Worm (Caenorhabditis elegans) whole organism, L1 larva: ENCODE results near the gene F55B11.4.
A peak's percentile ranks its signal among the peaks of the same experiment; 100 is the strongest.

Experiments used
- C04F5.9 ChIP-seq: sonication (generic microtip); optimal IDR thresholded peaks from 2 replicates; lab custom pipeline; 2016; ENCODE audit warnings: missing genetic modification characterization, missing compliant biosample characterization
- Y116A8C.19 ChIP-seq: sonication (generic microtip); optimal IDR thresholded peaks from 2 replicates; lab custom pipeline; 2016; ENCODE audit warnings: missing compliant biosample characterization, missing genetic modification characterization, borderline replicate concordance
- aly-2 ChIP-seq: fragments of 150-350 bp; optimal IDR thresholded peaks from 2 replicates; lab custom pipeline; 2014; ENCODE audit warnings: missing biosample characterization, missing genetic modification characterization
- blmp-1 ChIP-seq: fragments of 150-350 bp; optimal IDR thresholded peaks from 2 replicates; lab custom pipeline; 2014; ENCODE audit warnings: missing biosample characterization, missing genetic modification characterization
- ceh-82 ChIP-seq, 3 experiments: fragments of 150-350 bp in 1 of 3; sonication (generic microtip) in 2 of 3; optimal IDR thresholded peaks; 2 replicates each; lab custom pipeline; 2014 to 2017; ENCODE audit warnings: missing biosample characterization in 3 of 3, missing genetic modification characterization in 3 of 3
- dpl-1 ChIP-seq, 3 experiments: fragments of 150-350 bp in 2 of 3; sonication (generic microtip) in 1 of 3; optimal IDR thresholded peaks; 2 replicates each; lab custom pipeline; 2014 to 2017; ENCODE audit warnings: missing biosample characterization in 3 of 3, missing genetic modification characterization in 3 of 3, missing genetic modification reagents in 3 of 3
- dsc-1 ChIP-seq: sonication (generic microtip); optimal IDR thresholded peaks from 2 replicates; lab custom pipeline; 2016; ENCODE audit warnings: mild to moderate bottlenecking, missing genetic modification characterization, missing compliant biosample characterization
- efl-1 ChIP-seq, 4 experiments: fragments of 150-350 bp; optimal IDR thresholded peaks in 3 of 4; peaks in 1 of 4; 1 replicate in 1 of 4; 2 replicates in 3 of 4; lab custom pipeline; 2014; ENCODE audit warnings: missing biosample characterization in 2 of 4, missing genetic modification characterization in 2 of 4, missing genetic modification reagents in 2 of 4
- elt-3 ChIP-seq, 6 experiments: fragments of 150-350 bp in 1 of 6; sonication (generic microtip); optimal IDR thresholded peaks; 2 replicates each; lab custom pipeline; 2017 to 2018; ENCODE audit warnings: missing biosample characterization in 6 of 6, missing genetic modification characterization in 6 of 6, inconsistent platforms in 1 of 6
- fkh-10 ChIP-seq: sonication (generic microtip); optimal IDR thresholded peaks from 2 replicates; lab custom pipeline; 2017; ENCODE audit warnings: missing biosample characterization, missing genetic modification reagents, missing genetic modification characterization
- grh-1 ChIP-seq: fragments of 200-800 bp; sonication (Bioruptor generic); IDR thresholded peaks from 2 replicates; pipeline ENCODE4 v1.3.6; 2022; ENCODE audit warnings: missing genetic modification reagents, missing genetic modification characterization, missing compliant biosample characterization
- jun-1 ChIP-seq: fragments of 150-350 bp; optimal IDR thresholded peaks from 2 replicates; lab custom pipeline; 2014; ENCODE audit warnings: missing biosample characterization, missing genetic modification reagents, missing genetic modification characterization
- lin-13 ChIP-seq: fragments of 150-350 bp; optimal IDR thresholded peaks from 2 replicates; lab custom pipeline; 2014; ENCODE audit warnings: missing biosample characterization, missing genetic modification reagents, missing genetic modification characterization
- lin-14 ChIP-seq: fragments of 200-800 bp; sonication (Bioruptor generic); optimal IDR thresholded peaks from 2 replicates; lab custom pipeline; 2018; ENCODE audit warnings: mild to moderate bottlenecking, missing genetic modification characterization, moderate library complexity, missing compliant biosample characterization
- lin-39 ChIP-seq: fragments of 150-350 bp; optimal IDR thresholded peaks from 2 replicates; lab custom pipeline; 2014; ENCODE audit warnings: missing biosample characterization, missing genetic modification reagents, missing genetic modification characterization
- lsy-2 ChIP-seq, 2 experiments: fragments of 150-350 bp; optimal IDR thresholded peaks; 2 replicates each; lab custom pipeline; 2014; ENCODE audit warnings: missing biosample characterization in 2 of 2, missing genetic modification characterization in 2 of 2
- mab-9 ChIP-seq: fragments of 200-800 bp; sonication (Bioruptor generic); IDR thresholded peaks from 2 replicates; pipeline ENCODE4 v1.3.6; 2022; ENCODE audit warnings: missing genetic modification reagents, missing genetic modification characterization, missing compliant biosample characterization
- mdl-1 ChIP-seq, 2 experiments: fragments of 150-350 bp; optimal IDR thresholded peaks; 2 replicates each; lab custom pipeline; 2014 to 2017; ENCODE audit warnings: missing biosample characterization in 2 of 2, missing genetic modification characterization in 2 of 2, inconsistent platforms in 1 of 2
- mef-2 ChIP-seq: fragments of 150-350 bp; optimal IDR thresholded peaks from 2 replicates; lab custom pipeline; 2014; ENCODE audit warnings: missing biosample characterization, missing genetic modification characterization
- mep-1 ChIP-seq: fragments of 150-350 bp; optimal IDR thresholded peaks from 2 replicates; lab custom pipeline; 2014; ENCODE audit warnings: missing biosample characterization, missing genetic modification characterization
- nhr-237 ChIP-seq: fragments of 150-350 bp; optimal IDR thresholded peaks from 2 replicates; lab custom pipeline; 2014; ENCODE audit warnings: missing biosample characterization, missing genetic modification characterization
- nhr-76 ChIP-seq: sonication (generic microtip); optimal IDR thresholded peaks from 2 replicates; lab custom pipeline; 2017; ENCODE audit warnings: missing biosample characterization, missing genetic modification characterization
- nhr-77 ChIP-seq: fragments of 150-350 bp; optimal IDR thresholded peaks from 2 replicates; lab custom pipeline; 2014; ENCODE audit warnings: missing biosample characterization, missing genetic modification characterization
- nhr-85 ChIP-seq: sonication (generic microtip); peaks from one replicate; lab custom pipeline; 2016; ENCODE audit warnings: missing genetic modification characterization, inconsistent platforms, missing compliant biosample characterization
- pag-3 ChIP-seq: sonication (generic microtip); optimal IDR thresholded peaks from 2 replicates; lab custom pipeline; 2017; ENCODE audit warnings: missing genetic modification characterization, mild to moderate bottlenecking, missing compliant biosample characterization, antibody characterized with exemption, borderline replicate concordance; ENCODE audit not compliant: insufficient read depth
- skn-1 ChIP-seq: fragments of 150-350 bp; optimal IDR thresholded peaks from 2 replicates; lab custom pipeline; 2014; ENCODE audit warnings: missing biosample characterization, missing genetic modification characterization
- snu-23 ChIP-seq: sonication (generic microtip); optimal IDR thresholded peaks from 2 replicates; lab custom pipeline; 2016; ENCODE audit warnings: missing genetic modification characterization, missing compliant biosample characterization
- sox-4 ChIP-seq: sonication (generic microtip); optimal IDR thresholded peaks from 2 replicates; lab custom pipeline; 2016; ENCODE audit warnings: missing genetic modification characterization, missing compliant biosample characterization
- sptf-1 ChIP-seq: fragments of 150-350 bp; optimal IDR thresholded peaks from 2 replicates; lab custom pipeline; 2014; ENCODE audit warnings: missing biosample characterization, missing genetic modification characterization
- sup-37 ChIP-seq: fragments of 200-800 bp; sonication (Bioruptor generic); optimal IDR thresholded peaks from 2 replicates; lab custom pipeline; 2018; ENCODE audit warnings: mild to moderate bottlenecking, missing genetic modification characterization, missing compliant biosample characterization
- swsn-7 ChIP-seq: sonication (generic microtip); optimal IDR thresholded peaks from 2 replicates; lab custom pipeline; 2016; ENCODE audit warnings: missing genetic modification characterization, missing compliant biosample characterization
- tbx-2 ChIP-seq: sonication (generic microtip); optimal IDR thresholded peaks from 2 replicates; lab custom pipeline; 2016; ENCODE audit warnings: missing genetic modification characterization, missing compliant biosample characterization
- tlp-1 ChIP-seq: fragments of 150-350 bp; optimal IDR thresholded peaks from 2 replicates; lab custom pipeline; 2014; ENCODE audit warnings: missing biosample characterization, missing genetic modification characterization
- unc-86 ChIP-seq: sonication (generic microtip); optimal IDR thresholded peaks from 2 replicates; lab custom pipeline; 2016; ENCODE audit warnings: missing genetic modification characterization, missing compliant biosample characterization
- vab-15 ChIP-seq: sonication (generic microtip); optimal IDR thresholded peaks from 2 replicates; lab custom pipeline; 2017; ENCODE audit warnings: missing genotype, mild to moderate bottlenecking, missing genetic modification characterization, missing compliant biosample characterization
- zip-4 ChIP-seq: fragments of 200-800 bp; sonication (Bioruptor generic); optimal IDR thresholded peaks from 2 replicates; lab custom pipeline; 2018; ENCODE audit warnings: mild to moderate bottlenecking, missing genetic modification characterization, moderate library complexity, missing compliant biosample characterization
- ztf-11 ChIP-seq, 2 experiments: sonication (generic microtip); optimal IDR thresholded peaks; 2 replicates each; lab custom pipeline; 2016 to 2017; ENCODE audit warnings: missing genetic modification characterization in 2 of 2, missing biosample characterization in 1 of 2, missing compliant biosample characterization in 1 of 2
- ztf-4 ChIP-seq: fragments of 150-350 bp; optimal IDR thresholded peaks from 2 replicates; lab custom pipeline; 2014; ENCODE audit warnings: missing biosample characterization, missing genetic modification characterization

Gene F55B11.4

DNA sequence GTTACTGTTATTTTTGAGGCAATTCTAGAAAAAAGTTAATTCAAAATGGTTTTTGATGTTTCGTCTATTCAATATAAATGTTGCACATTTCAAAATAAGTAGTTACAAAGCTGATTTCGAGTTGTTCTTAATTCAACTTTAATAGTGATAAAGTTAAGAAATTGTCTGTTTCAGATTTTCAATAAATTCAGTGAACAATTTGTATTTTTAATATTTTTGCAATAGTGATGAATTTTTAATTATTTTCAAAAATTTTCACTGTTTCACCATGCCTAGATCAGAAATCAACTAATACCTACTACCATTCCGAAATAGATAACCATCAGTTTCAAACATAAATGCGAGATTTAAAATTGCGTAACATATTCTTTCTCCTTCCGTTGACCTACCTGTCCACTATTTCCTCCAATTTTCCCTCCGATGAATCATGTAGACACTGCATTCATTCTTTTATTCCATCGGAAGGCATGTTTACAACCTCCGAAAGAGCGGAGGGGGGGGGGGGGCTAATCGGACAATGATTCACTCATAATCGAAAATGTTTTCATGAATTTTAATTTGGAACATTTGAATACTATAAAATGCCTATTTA is 40.6 kb downstream of the F55B11.4 start:
- TF ChIP-seq pag-3 (tag; lab: Kevin White, UChicago) (no peak), zip-4 (GFP tag; lab: Kevin White, UChicago) (no peak), blmp-1 (tag; lab: Kevin White, UChicago) (peak; percentile 77), lin-14 (no peak), ztf-11 (tag; optimal IDR thresholded peaks at IDR 0.05; lab: Kevin White, UChicago) (no peak), nhr-85 (peak; percentile 62), lin-13 (GFP tag; lab: Kevin White, UChicago) (no peak), swsn-7 (tag; lab: Kevin White, UChicago) (no peak), tbx-2 (tag; lab: Kevin White, UChicago) (no peak), vab-15 (tag; lab: Kevin White, UChicago) (no peak), sox-4 (tag; lab: Kevin White, UChicago) (no peak)

DNA sequence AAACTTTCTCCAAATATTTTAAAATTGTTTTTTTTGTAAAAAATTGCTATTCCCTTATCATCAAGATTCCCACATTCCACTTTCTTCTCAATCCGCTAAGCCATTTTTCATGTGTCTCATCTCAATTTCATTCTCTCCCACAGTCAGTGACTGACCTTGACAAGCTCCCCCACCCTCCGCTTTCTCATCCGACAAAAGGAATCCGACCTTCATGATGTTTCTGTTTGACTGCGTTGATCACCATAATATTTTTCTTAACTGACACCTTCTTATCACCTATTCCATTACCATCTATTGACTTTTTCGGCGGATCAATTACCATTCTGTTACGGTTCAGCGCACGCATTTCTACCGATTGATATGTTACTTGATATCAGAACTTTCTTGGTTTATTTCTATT is 41.6 kb downstream of the F55B11.4 start:
- peak; percentile 23 for TF ChIP-seq mep-1 (tag; lab: Kevin White, UChicago)
- TF ChIP-seq dsc-1 (tag; lab: Kevin White, UChicago): no peak
- no peak for TF ChIP-seq aly-2 (tag; lab: Kevin White, UChicago)
- TF ChIP-seq skn-1: no peak
- TF ChIP-seq ztf-4 (tag; lab: Kevin White, UChicago): no peak
- TF ChIP-seq elt-3 (tag; optimal IDR thresholded peaks at IDR 0.05; lab: Kevin White, UChicago): peak in 4 of 6 experiments; percentile 30 to 80 (median 50)
- peak; percentile 71 for TF ChIP-seq nhr-85
- peak; percentile 95 for TF ChIP-seq blmp-1 (tag; lab: Kevin White, UChicago)
- TF ChIP-seq ceh-82 (tag; optimal IDR thresholded peaks at IDR 0.05; lab: Kevin White, UChicago): no peak
- no peak for TF ChIP-seq nhr-237 (tag; lab: Kevin White, UChicago)
- peak; percentile 47 for TF ChIP-seq snu-23 (GFP tag; lab: Kevin White, UChicago)

DNA sequence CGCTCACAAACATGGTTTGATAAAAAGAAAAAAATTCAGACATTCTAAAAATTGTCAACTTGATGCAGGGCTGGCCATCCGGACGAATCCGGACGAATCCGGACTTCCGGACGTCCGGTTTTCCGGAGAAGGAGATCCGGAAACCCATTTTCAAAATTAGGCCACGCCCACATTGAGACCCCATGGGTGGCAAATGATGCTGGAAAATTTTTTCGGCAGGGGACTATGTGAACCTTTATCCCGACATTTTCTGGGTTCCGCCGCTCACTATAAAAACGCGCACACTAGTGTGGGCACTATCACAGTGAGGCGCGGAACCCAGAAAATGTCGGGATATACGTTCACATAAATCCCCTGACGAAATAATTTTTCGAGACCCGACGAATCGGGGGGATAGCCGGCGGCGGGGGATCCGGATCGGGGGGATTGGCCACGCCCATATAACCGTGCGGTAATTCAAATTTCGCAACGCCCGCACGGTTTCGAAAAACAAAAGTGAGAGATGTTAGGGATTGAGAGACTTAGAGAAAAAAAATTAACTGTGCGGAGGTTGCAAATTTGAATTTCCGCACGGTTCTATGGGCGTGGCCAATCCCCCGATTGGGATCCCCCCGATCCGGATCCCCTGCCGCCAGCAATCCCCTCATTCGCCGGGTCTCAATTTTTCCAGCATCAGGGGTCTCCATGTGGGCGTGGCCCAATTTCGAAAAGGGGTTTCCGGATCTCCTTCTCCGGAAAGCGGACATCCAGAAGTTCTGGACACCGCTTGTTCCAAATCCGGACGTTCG is 42.8 kb downstream of the F55B11.4 start:
- TF ChIP-seq mdl-1 (tag; optimal IDR thresholded peaks at IDR 0.05; lab: Kevin White, UChicago): no peak
- no peak for TF ChIP-seq efl-1 (optimal IDR thresholded peaks at IDR 0.05; lab: Kevin White, UChicago)
- TF ChIP-seq efl-1 (GFP tag; optimal IDR thresholded peaks at IDR 0.05 in 1 of 2; lab: Kevin White, UChicago): peak in 1 of 2 experiments; percentile 80

DNA sequence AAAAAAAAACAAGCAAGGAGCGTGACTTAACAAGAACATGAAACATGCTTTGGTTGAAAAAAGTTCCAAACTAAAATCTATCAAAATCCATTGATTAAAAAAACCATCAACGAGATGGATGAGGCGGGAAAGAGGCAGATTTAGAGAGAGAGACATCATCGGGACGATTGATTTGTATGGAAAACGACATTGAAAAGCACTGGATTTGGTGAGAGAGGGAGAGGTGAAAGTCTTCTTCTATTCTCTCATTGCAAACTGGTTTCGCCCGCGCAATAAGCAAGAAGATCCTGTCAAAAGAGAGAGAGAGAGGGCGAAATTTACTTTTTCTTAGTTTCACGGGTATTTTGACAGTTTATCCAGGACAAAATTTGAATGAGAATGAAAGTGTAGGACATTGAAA is 45.6 kb downstream of the F55B11.4 start:
- TF ChIP-seq blmp-1 (tag; lab: Kevin White, UChicago) (peak; percentile 99), nhr-85 (peak; percentile 46), jun-1 (no peak)

DNA sequence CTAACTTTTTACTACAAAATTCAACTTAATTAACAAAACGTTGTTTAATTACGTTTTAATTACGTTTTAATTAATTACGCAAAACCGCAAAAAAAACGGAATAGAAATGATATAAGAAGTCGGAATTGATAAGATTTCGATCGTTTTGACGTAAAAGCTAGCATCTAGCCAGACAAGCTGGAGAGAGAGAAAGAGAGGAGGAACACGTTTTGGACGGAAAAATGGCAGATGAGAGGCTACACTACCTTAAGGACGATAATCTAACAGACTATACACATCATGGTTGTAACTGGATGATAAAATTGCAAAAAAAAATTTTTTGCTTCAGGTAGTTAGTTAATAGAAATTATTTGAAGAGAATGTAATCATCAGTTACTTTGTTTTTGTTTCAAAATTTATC is 46.5 kb downstream of the F55B11.4 start:
- TF ChIP-seq blmp-1 (tag; lab: Kevin White, UChicago): peak; percentile 50
- TF ChIP-seq pag-3 (tag; lab: Kevin White, UChicago): no peak
- TF ChIP-seq mef-2: no peak

DNA sequence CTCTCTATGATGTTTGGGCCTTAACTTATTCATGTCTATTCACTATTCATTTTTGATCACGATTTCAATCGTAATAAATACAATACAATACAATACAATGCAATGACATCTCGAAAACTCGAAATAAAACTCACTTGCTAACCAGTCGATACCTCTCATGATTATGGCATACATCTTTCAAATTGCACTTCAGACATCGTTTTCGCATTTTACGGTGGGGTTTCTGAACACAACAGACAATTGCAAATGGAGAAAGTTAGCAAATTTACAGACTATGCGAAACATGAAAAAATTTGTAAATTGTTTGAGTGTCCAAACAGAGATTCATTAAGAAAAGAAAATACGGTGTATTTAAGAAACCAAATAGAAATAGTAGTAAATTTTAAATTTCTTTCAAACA is 47.2 kb downstream of the F55B11.4 start, which contains the start of gene paqr-3:
Gene paqr-3 (minus strand): TSS at position 210 of the 400 bp plus-strand sequence.
- TF ChIP-seq sox-4 (tag; lab: Kevin White, UChicago): no peak
- TF ChIP-seq grh-1 (GFP tag; lab: Robert Waterston, UW): no peak
- no peak for TF ChIP-seq lin-39 (tag; lab: Kevin White, UChicago)
- no peak for TF ChIP-seq jun-1
- no peak for TF ChIP-seq Y116A8C.19 (tag; lab: Kevin White, UChicago)
- no peak for TF ChIP-seq nhr-77 (tag; lab: Kevin White, UChicago)
- no peak for TF ChIP-seq sup-37 (GFP tag; lab: Kevin White, UChicago)
- TF ChIP-seq mef-2: no peak
- TF ChIP-seq unc-86: no peak
- no peak for TF ChIP-seq mab-9 (GFP tag; lab: Robert Waterston, UW)
- no peak for TF ChIP-seq C04F5.9 (tag; lab: Kevin White, UChicago)
- no peak for TF ChIP-seq tlp-1
- TF ChIP-seq mdl-1 (tag; optimal IDR thresholded peaks at IDR 0.05; lab: Kevin White, UChicago): no peak
- TF ChIP-seq fkh-10 (GFP tag; lab: Kevin White, UChicago): no peak
- no peak for TF ChIP-seq sptf-1
- no peak for TF ChIP-seq pag-3 (tag; lab: Kevin White, UChicago)
- no peak for TF ChIP-seq dpl-1 (GFP tag; optimal IDR thresholded peaks at IDR 0.05; lab: Kevin White, UChicago)
- TF ChIP-seq nhr-76 (tag; lab: Kevin White, UChicago): no peak
- TF ChIP-seq lsy-2 (tag; optimal IDR thresholded peaks at IDR 0.05; lab: Kevin White, UChicago): no peak
